Worm (Caenorhabditis elegans) whole organism, midembryonic: ENCODE data around the gene pot-3.

ENCODE experiments used
- cog-1 ChIP-seq: sonication (generic microtip); optimal IDR thresholded peaks from 2 replicates; lab custom pipeline; 2016; ENCODE audit warnings: missing genetic modification characterization, missing compliant biosample characterization
- ref-1 ChIP-seq: fragments of 200-800 bp; sonication (Bioruptor generic); conservative IDR thresholded peaks from 2 replicates; pipeline ENCODE4 v1.3.6; 2022; ENCODE audit warnings: missing genetic modification reagents, missing genetic modification characterization, missing compliant biosample characterization
- tab-1 ChIP-seq: fragments of 200-800 bp; sonication (Bioruptor generic); IDR thresholded peaks from 2 replicates; pipeline ENCODE4 v1.3.6; 2022; ENCODE audit warnings: missing genetic modification characterization, missing compliant biosample characterization
- ztf-23 ChIP-seq: fragments of 200-800 bp; sonication (Bioruptor generic); IDR thresholded peaks from 2 replicates; pipeline ENCODE4 v1.3.6; 2022; ENCODE audit warnings: missing genetic modification reagents, missing genetic modification characterization, missing compliant biosample characterization

ce11 chrIII:13778816-13779215 lies 1.2 kb upstream of the pot-3 start:
- TF ChIP-seq tab-1 (GFP tag; lab: Robert Waterston, UW): no peak
- no peak for TF ChIP-seq cog-1 (tag; lab: Kevin White, UChicago)
- TF ChIP-seq ztf-23 (GFP tag; lab: Robert Waterston, UW): no peak
- no peak for TF ChIP-seq ref-1
